Worm (Caenorhabditis elegans) whole organism, L4 larva: Measurements from ENCODE around the gene ZK742.6.
A peak's percentile ranks its signal among the peaks of the same experiment; 100 is the strongest.

ENCODE experiments used
- D1046.2 ChIP-seq: fragments of 200-800 bp; sonication (Bioruptor generic); IDR thresholded peaks from 2 replicates; pipeline ENCODE4 v1.3.6; 2022; ENCODE audit warnings: missing genetic modification characterization, missing compliant biosample characterization
- F10B5.3 ChIP-seq: sonication (generic microtip); optimal IDR thresholded peaks from 2 replicates; lab custom pipeline; 2016; ENCODE audit warnings: mild to moderate bottlenecking, missing genetic modification characterization, missing compliant biosample characterization
- F26F4.8 ChIP-seq: fragments of 200-800 bp; sonication (Bioruptor generic); conservative IDR thresholded peaks from 2 replicates; pipeline ENCODE4 v1.3.6; 2022; ENCODE audit warnings: missing genetic modification characterization, missing compliant biosample characterization
- T26A8.4 ChIP-seq: fragments of 200-800 bp; sonication (Bioruptor generic); IDR thresholded peaks from 2 replicates; pipeline ENCODE4 v1.3.6; 2022; ENCODE audit warnings: missing genetic modification characterization, missing compliant biosample characterization
- Y105C5A.15 ChIP-seq: fragments of 200-800 bp; sonication (Bioruptor generic); IDR thresholded peaks from 2 replicates; pipeline ENCODE4 v1.3.6; 2022; ENCODE audit warnings: missing genetic modification characterization, missing compliant biosample characterization
- Y48G9A.11 ChIP-seq: fragments of 200-800 bp; sonication (Bioruptor generic); IDR thresholded peaks from 2 replicates; pipeline ENCODE4 v1.3.6; 2022; ENCODE audit warnings: missing genetic modification reagents, missing genetic modification characterization, missing compliant biosample characterization
- ZK546.5 ChIP-seq, 2 experiments: sonication (generic microtip); optimal IDR thresholded peaks; 2 replicates each; lab custom pipeline; 2017; ENCODE audit warnings: missing biosample characterization in 2 of 2, missing genetic modification characterization in 2 of 2
- aly-2 ChIP-seq: sonication (generic microtip); optimal IDR thresholded peaks from 2 replicates; lab custom pipeline; 2018; ENCODE audit warnings: missing biosample characterization, missing genetic modification characterization
- arid-1 ChIP-seq: fragments of 200-800 bp; sonication (Bioruptor generic); conservative IDR thresholded peaks from 2 replicates; pipeline ENCODE4 v1.3.6; 2022; ENCODE audit warnings: missing genetic modification reagents, missing genetic modification characterization, missing compliant biosample characterization
- ceh-20 ChIP-seq: fragments of 200-800 bp; sonication (Bioruptor generic); IDR thresholded peaks from 2 replicates; pipeline ENCODE4 v1.3.6; 2022; ENCODE audit warnings: missing genetic modification reagents, missing genetic modification characterization, missing compliant biosample characterization
- ceh-32 ChIP-seq: sonication (generic microtip); optimal IDR thresholded peaks from 2 replicates; lab custom pipeline; 2016; ENCODE audit warnings: mild to moderate bottlenecking, missing genetic modification characterization, missing compliant biosample characterization; ENCODE audit not compliant: poor library complexity
- ceh-44 ChIP-seq: fragments of 200-800 bp; sonication (Bioruptor generic); IDR thresholded peaks from 2 replicates; pipeline ENCODE4 v1.3.6; 2022; ENCODE audit warnings: missing genetic modification reagents, missing genetic modification characterization, missing compliant biosample characterization
- ceh-62 ChIP-seq: sonication (generic microtip); optimal IDR thresholded peaks from 2 replicates; lab custom pipeline; 2017; ENCODE audit warnings: missing biosample characterization, missing genetic modification characterization
- ces-1 ChIP-seq: fragments of 150-350 bp; sonication (generic microtip); optimal IDR thresholded peaks from 4 replicates; lab custom pipeline; 2014; ENCODE audit warnings: missing biosample characterization, missing genetic modification reagents, missing genetic modification characterization
- cey-2 ChIP-seq: sonication (generic microtip); optimal IDR thresholded peaks from 3 replicates; lab custom pipeline; 2017; ENCODE audit warnings: missing genetic modification characterization, mild to moderate bottlenecking, missing compliant biosample characterization, antibody characterized with exemption, borderline replicate concordance; ENCODE audit not compliant: insufficient read depth
- daf-12 ChIP-seq: fragments of 150-350 bp; optimal IDR thresholded peaks from 2 replicates; lab custom pipeline; 2014; ENCODE audit warnings: missing biosample characterization, missing genetic modification reagents, missing genetic modification characterization
- daf-8 ChIP-seq: fragments of 200-800 bp; sonication (Bioruptor generic); IDR thresholded peaks from 2 replicates; pipeline ENCODE4 v1.3.6; 2022; ENCODE audit warnings: missing genetic modification characterization, missing compliant biosample characterization
- dmd-6 ChIP-seq: fragments of 200-800 bp; sonication (Bioruptor generic); IDR thresholded peaks from 2 replicates; pipeline ENCODE4 v1.3.6; 2022; ENCODE audit warnings: missing genetic modification reagents, missing genetic modification characterization, missing compliant biosample characterization
- dmd-9 ChIP-seq: fragments of 200-800 bp; sonication (Bioruptor generic); IDR thresholded peaks from 2 replicates; pipeline ENCODE4 v1.3.6; 2022; ENCODE audit warnings: missing genetic modification reagents, missing genetic modification characterization, missing compliant biosample characterization
- dve-1 ChIP-seq: sonication (generic microtip); optimal IDR thresholded peaks from 2 replicates; lab custom pipeline; 2017; ENCODE audit warnings: antibody characterized with exemption, mild to moderate bottlenecking, missing genetic modification characterization, missing compliant biosample characterization; ENCODE audit not compliant: insufficient read depth
- fos-1 ChIP-seq: fragments of 150-350 bp; optimal IDR thresholded peaks from 2 replicates; lab custom pipeline; 2014; ENCODE audit warnings: missing biosample characterization, missing genetic modification characterization
- gei-8 ChIP-seq: fragments of 200-800 bp; sonication (Bioruptor generic); optimal IDR thresholded peaks from 2 replicates; lab custom pipeline; 2018; ENCODE audit warnings: mild to moderate bottlenecking, missing genetic modification characterization, missing compliant biosample characterization
- hif-1 ChIP-seq, 2 experiments: sonication (generic microtip); optimal IDR thresholded peaks; 2 replicates each; lab custom pipeline; 2016 to 2017; ENCODE audit warnings: missing compliant biosample characterization in 2 of 2, missing genetic modification characterization in 2 of 2, missing genetic modification reagents in 2 of 2, missing genotype in 2 of 2, mild to moderate bottlenecking in 1 of 2
- hlh-11 ChIP-seq: fragments of 200-800 bp; sonication (Bioruptor generic); optimal IDR thresholded peaks from 2 replicates; lab custom pipeline; 2018; ENCODE audit warnings: mild to moderate bottlenecking, missing genetic modification characterization, missing compliant biosample characterization
- hlh-30 ChIP-seq: sonication (generic microtip); optimal IDR thresholded peaks from 2 replicates; lab custom pipeline; 2017; ENCODE audit warnings: antibody characterized with exemption, mild to moderate bottlenecking, missing genetic modification characterization, missing compliant biosample characterization; ENCODE audit not compliant: insufficient read depth
- lim-7 ChIP-seq: fragments of 200-800 bp; sonication (Bioruptor generic); IDR thresholded peaks from 2 replicates; pipeline ENCODE4 v1.3.6; 2022; ENCODE audit warnings: missing genetic modification characterization, missing compliant biosample characterization
- lin-1 ChIP-seq: fragments of 200-800 bp; sonication (Bioruptor generic); IDR thresholded peaks from 2 replicates; pipeline ENCODE4 v1.3.6; 2022; ENCODE audit warnings: missing genetic modification reagents, missing genetic modification characterization, missing compliant biosample characterization
- lin-38 ChIP-seq: fragments of 200-800 bp; sonication (Bioruptor generic); IDR thresholded peaks from 2 replicates; pipeline ENCODE4 v1.3.6; 2022; ENCODE audit warnings: missing genetic modification reagents, missing genetic modification characterization, missing compliant biosample characterization
- lir-3 ChIP-seq: sonication (generic microtip); optimal IDR thresholded peaks from 2 replicates; lab custom pipeline; 2016; ENCODE audit warnings: mild to moderate bottlenecking, missing genetic modification characterization, missing compliant biosample characterization
- mdt-29 ChIP-seq: fragments of 200-800 bp; sonication (Bioruptor generic); IDR thresholded peaks from 2 replicates; pipeline ENCODE4 v1.3.6; 2022; ENCODE audit warnings: missing genetic modification reagents, missing genetic modification characterization, missing compliant biosample characterization
- mep-1 ChIP-seq: fragments of 150-350 bp; sonication (generic microtip); optimal IDR thresholded peaks from 3 replicates; lab custom pipeline; 2014; ENCODE audit warnings: missing biosample characterization, missing genetic modification characterization
- nhr-10 ChIP-seq: fragments of 150-350 bp; optimal IDR thresholded peaks from 2 replicates; lab custom pipeline; 2014; ENCODE audit warnings: missing biosample characterization, missing genetic modification characterization
- pqm-1 ChIP-seq: sonication (generic microtip); optimal IDR thresholded peaks from 2 replicates; lab custom pipeline; 2017; ENCODE audit warnings: missing biosample characterization, missing genetic modification characterization
- rbr-2 ChIP-seq: sonication (generic microtip); optimal IDR thresholded peaks from 2 replicates; lab custom pipeline; 2016; ENCODE audit warnings: missing genotype, missing genetic modification characterization, missing compliant biosample characterization
- sdz-12 ChIP-seq: fragments of 200-800 bp; sonication (Bioruptor generic); optimal IDR thresholded peaks from 2 replicates; lab custom pipeline; 2018; ENCODE audit warnings: mild to moderate bottlenecking, missing genetic modification characterization, missing compliant biosample characterization
- set-16 ChIP-seq: fragments of 200-800 bp; sonication (Bioruptor generic); IDR thresholded peaks from 2 replicates; pipeline ENCODE4 v1.3.6; 2022; ENCODE audit warnings: missing genetic modification reagents, missing genetic modification characterization, missing compliant biosample characterization
- snpc-1.2 ChIP-seq: fragments of 200-800 bp; sonication (Bioruptor generic); IDR thresholded peaks from 2 replicates; pipeline ENCODE4 v1.3.6; 2022; ENCODE audit warnings: missing genetic modification reagents, missing genetic modification characterization, missing compliant biosample characterization
- spr-3 ChIP-seq: fragments of 200-800 bp; sonication (Bioruptor generic); optimal IDR thresholded peaks from 2 replicates; lab custom pipeline; 2018; ENCODE audit warnings: mild to moderate bottlenecking, missing genetic modification characterization, missing compliant biosample characterization
- tag-97 ChIP-seq: fragments of 200-800 bp; sonication (Bioruptor generic); IDR thresholded peaks from 2 replicates; pipeline ENCODE4 v1.3.6; 2022; ENCODE audit warnings: missing genetic modification characterization, missing compliant biosample characterization
- unc-130 ChIP-seq: sonication (generic microtip); optimal IDR thresholded peaks from 2 replicates; lab custom pipeline; 2016; ENCODE audit warnings: missing genetic modification reagents, missing genetic modification characterization, missing compliant biosample characterization
- unc-39 ChIP-seq: sonication (generic microtip); optimal IDR thresholded peaks from 2 replicates; lab custom pipeline; 2017; ENCODE audit warnings: missing biosample characterization, missing genetic modification characterization
- vab-7 ChIP-seq: fragments of 200-800 bp; sonication (Bioruptor generic); IDR thresholded peaks from 2 replicates; pipeline ENCODE4 v1.3.6; 2022; ENCODE audit warnings: missing genetic modification reagents, missing genetic modification characterization, missing compliant biosample characterization
- zag-1 ChIP-seq: fragments of 150-350 bp; optimal IDR thresholded peaks from 2 replicates; lab custom pipeline; 2014; ENCODE audit warnings: missing biosample characterization, missing genetic modification characterization
- zip-2 ChIP-seq: fragments of 150-350 bp; optimal IDR thresholded peaks from 2 replicates; lab custom pipeline; 2014; ENCODE audit warnings: missing biosample characterization, missing genetic modification characterization
- ztf-11 ChIP-seq: fragments of 150-350 bp; optimal IDR thresholded peaks from 2 replicates; lab custom pipeline; 2014; ENCODE audit warnings: missing biosample characterization, missing genetic modification characterization

The ZK742.6 gene

DNA sequence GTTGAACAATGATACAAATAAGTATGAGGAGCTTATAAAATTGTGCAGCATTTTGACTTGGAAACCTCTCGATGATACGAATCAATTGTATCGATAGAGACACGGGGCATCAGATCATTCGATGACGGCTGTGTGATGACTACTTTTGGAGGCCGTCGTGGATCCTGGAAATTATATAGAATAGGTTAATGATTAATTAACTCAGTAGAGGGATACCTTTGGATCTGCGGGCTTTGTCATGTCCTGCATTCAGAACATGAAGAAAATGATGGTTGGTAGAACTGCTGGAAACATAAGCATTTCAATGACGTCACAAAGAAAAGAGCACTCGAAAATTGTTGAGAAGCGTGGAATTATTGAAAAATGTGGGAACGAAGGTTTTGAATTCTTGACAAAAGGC is at the start of gene ZK742.6:
TSS of gene ZK742.6 (minus strand) at position 342 of the 400 bp plus-strand sequence.
- TF ChIP-seq sdz-12 (GFP tag; lab: Kevin White, UChicago) (no peak), F10B5.3 (tag; lab: Kevin White, UChicago) (no peak), T26A8.4 (GFP tag; lab: Robert Waterston, UW) (no peak), set-16 (GFP tag; lab: Robert Waterston, UW) (no peak), ZK546.5 (tag; optimal IDR thresholded peaks at IDR 0.05; lab: Kevin White, UChicago) (no peak), snpc-1.2 (no peak), cey-2 (tag; lab: Kevin White, UChicago) (no peak)

ce11 chrV:7863020-7863523 is 48.3 kb upstream of the ZK742.6 start, which contains the start of gene C37C3.10:
TSS of gene C37C3.10 (minus strand) at chrV:7863070.
- TF ChIP-seq fos-1 (tag; lab: Kevin White, UChicago) (no peak), dmd-6 (GFP tag; lab: Robert Waterston, UW) (peak; percentile 22; the same call in 1 of the 2 replicates), ZK546.5 (tag; optimal IDR thresholded peaks at IDR 0.05; lab: Kevin White, UChicago) (no peak)

DNA sequence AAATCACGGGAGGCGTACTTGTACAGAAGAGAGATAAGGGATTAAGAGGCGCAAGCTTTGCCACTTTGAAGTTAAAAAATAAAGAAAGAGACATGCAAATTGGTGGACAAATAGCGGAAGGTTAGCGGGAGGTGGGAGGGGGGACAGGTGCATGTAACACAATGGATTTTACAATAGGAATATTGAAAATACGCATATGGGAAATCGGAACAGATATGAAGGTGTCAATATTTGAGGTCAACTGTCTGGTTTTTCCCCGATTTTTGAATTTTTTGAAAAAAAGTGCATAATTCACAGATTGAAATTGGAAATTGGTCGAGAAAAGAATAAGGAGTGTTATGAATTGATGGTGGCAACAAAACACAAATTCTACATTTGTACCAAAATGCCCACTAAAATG is 47.0 kb upstream of the ZK742.6 start, which contains the start of gene C37C3.17:
TSS of gene C37C3.17 (minus strand) at position 101 of the 400 bp plus-strand sequence.
- no peak for TF ChIP-seq ztf-11 (tag; lab: Kevin White, UChicago)
- TF ChIP-seq ceh-44 (GFP tag; lab: Robert Waterston, UW) = no peak
- no peak for TF ChIP-seq zag-1
- no peak for TF ChIP-seq fos-1 (tag; lab: Kevin White, UChicago)
- no peak for TF ChIP-seq mep-1

ce11 chrV:7857931-7858330 is 43.2 kb upstream of the ZK742.6 start, which contains the start of gene C37C3.1:
TSS of gene C37C3.1 (plus strand) at chrV:7857963.
- TF ChIP-seq hif-1 (tag; optimal IDR thresholded peaks at IDR 0.05; lab: Kevin White, UChicago) = no peak
- no peak for TF ChIP-seq hlh-11
- peak; percentile 14 for TF ChIP-seq dve-1 (tag; lab: Kevin White, UChicago)
- TF ChIP-seq lim-7 = no peak
- no peak for TF ChIP-seq pqm-1 (tag; lab: Kevin White, UChicago)
- TF ChIP-seq D1046.2 (GFP tag; lab: Robert Waterston, UW) = no peak
- peak; percentile 81 for TF ChIP-seq T26A8.4 (GFP tag; lab: Robert Waterston, UW)
- TF ChIP-seq dmd-9 = no peak
- TF ChIP-seq vab-7 = no peak
- no peak for TF ChIP-seq mdt-29 (GFP tag; lab: Robert Waterston, UW)
- peak; percentile 23; the same call in 1 of the 2 replicates for TF ChIP-seq snpc-1.2
- TF ChIP-seq spr-3 = peak; percentile 13
- TF ChIP-seq ces-1 (GFP tag; lab: Kevin White, UChicago) = no peak
- no peak for TF ChIP-seq Y105C5A.15 (GFP tag; lab: Robert Waterston, UW)
- peak; percentile 57; the same call in 1 of the 2 replicates for TF ChIP-seq arid-1 (GFP tag; lab: Robert Waterston, UW)
- TF ChIP-seq rbr-2 (tag; lab: Kevin White, UChicago) = peak; percentile 11
- TF ChIP-seq tag-97 (GFP tag; lab: Robert Waterston, UW) = no peak
- no peak for TF ChIP-seq ceh-62 (tag; lab: Kevin White, UChicago)
- TF ChIP-seq nhr-10 = no peak
- no peak for TF ChIP-seq hlh-30 (tag; lab: Kevin White, UChicago)
- no peak for TF ChIP-seq daf-12 (tag; lab: Kevin White, UChicago)
- TF ChIP-seq F26F4.8 (GFP tag; lab: Robert Waterston, UW) = no peak
- no peak for TF ChIP-seq unc-39 (tag; lab: Kevin White, UChicago)
- no peak for TF ChIP-seq Y48G9A.11 (GFP tag; lab: Robert Waterston, UW)
- no peak for TF ChIP-seq gei-8 (GFP tag; lab: Kevin White, UChicago)
- no peak for TF ChIP-seq zag-1
- no peak for TF ChIP-seq unc-130 (GFP tag; lab: Kevin White, UChicago)
- TF ChIP-seq lin-1 (GFP tag; lab: Robert Waterston, UW) = no peak; the same call in 1 of the 2 replicates
- no peak for TF ChIP-seq lir-3 (tag; lab: Kevin White, UChicago)
- TF ChIP-seq lin-38 (GFP tag; lab: Robert Waterston, UW) = peak; percentile 57
- TF ChIP-seq zip-2 = no peak
- TF ChIP-seq ceh-32 (tag; lab: Kevin White, UChicago) = no peak
- TF ChIP-seq daf-8 (GFP tag; lab: Robert Waterston, UW) = 0 out of 2 replicates have a peak, but pooled peaks have one; percentile 13
- no peak for TF ChIP-seq ceh-20 (GFP tag; lab: Robert Waterston, UW)
- no peak for TF ChIP-seq aly-2 (tag; lab: Kevin White, UChicago)
